Fruit fly (Drosophila melanogaster) whole organism: ENCODE measurements around the gene Nlg2.

Experiments used
- psq ChIP-seq: fragments of >200 bp; optimal IDR thresholded peaks from 2 replicates; lab custom pipeline; 2017
- usp ChIP-seq: fragments of >200 bp; optimal IDR thresholded peaks from 2 replicates; lab custom pipeline; 2017; ENCODE audit warnings: missing biosample characterization, missing genetic modification characterization, mixed read lengths

DNA sequence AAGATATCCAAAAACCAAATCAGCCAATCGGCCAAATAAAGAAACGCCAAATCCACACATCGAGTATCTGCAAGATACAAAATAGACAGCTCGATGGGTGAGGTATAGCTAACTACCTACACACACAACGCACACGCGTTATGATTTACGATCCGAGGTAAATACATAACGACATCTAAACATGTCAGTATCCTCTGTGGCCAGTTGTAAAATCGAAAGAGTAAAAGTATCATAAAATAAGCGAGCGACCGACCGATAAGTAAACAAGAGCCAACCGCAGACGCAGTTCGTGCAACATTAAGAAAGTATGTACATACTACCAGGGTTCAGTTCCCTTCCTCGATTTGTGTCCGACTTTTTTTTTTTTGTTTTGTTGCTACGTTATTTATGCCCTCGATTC lies 48.4 kb upstream of the Nlg2 start:
- TF ChIP-seq psq (lab: Kevin White, UChicago) (no peak), usp (GFP tag; lab: Kevin White, UChicago) (no peak)
